Fruit fly (Drosophila melanogaster): Measurements from ENCODE around the gene CG31360.
A peak's percentile ranks its signal among the peaks of the same experiment; 100 is the strongest.

The CG31360 gene

dm6 chr3R:17703024-17703690 is 18.3 kb downstream of the CG31360 start:
- peak; percentile 97 for TF ChIP-seq CG17806 (tag; optimal IDR thresholded peaks at IDR 0.05)
- peak; percentile 93 for TF ChIP-seq CG32121 (GFP tag; IDR thresholded peaks at IDR 0.05)
- TF ChIP-seq gl (tag; optimal IDR thresholded peaks at IDR 0.05) = peak; percentile 91
- no peak for TF ChIP-seq EcR (GFP tag; optimal IDR thresholded peaks at IDR 0.05)
- TF ChIP-seq D1 (tag; optimal IDR thresholded peaks at IDR 0.05) = peak; percentile 94
- TF ChIP-seq CG8301 (tag; optimal IDR thresholded peaks at IDR 0.05) = peak; percentile 98
- no peak for TF ChIP-seq CG13204 (GFP tag; optimal IDR thresholded peaks at IDR 0.05)
- peak; percentile 95 for TF ChIP-seq CG15710 (tag; optimal IDR thresholded peaks at IDR 0.05)
- TF ChIP-seq Snoo (tag; optimal IDR thresholded peaks at IDR 0.05) = peak; percentile 89
- TF ChIP-seq CG8159 (tag; optimal IDR thresholded peaks at IDR 0.05) = peak; percentile 98
- TF ChIP-seq Pif1A (GFP tag; optimal IDR thresholded peaks at IDR 0.05) = peak; percentile 95
- peak; percentile 88 for TF ChIP-seq CG4496 (GFP tag; IDR thresholded peaks at IDR 0.05)
- peak; percentile 78 for TF ChIP-seq CG10348 (GFP tag; IDR thresholded peaks at IDR 0.05)
- TF ChIP-seq Pif1B (GFP tag; optimal IDR thresholded peaks at IDR 0.05) = peak; percentile 95
- peak; percentile 86 for TF ChIP-seq Ets98B (GFP tag; IDR thresholded peaks at IDR 0.05)
- peak; percentile 98 for TF ChIP-seq CG14655 (GFP tag; optimal IDR thresholded peaks at IDR 0.05)
- peak; percentile 83 for TF ChIP-seq CG12605 (GFP tag; IDR thresholded peaks at IDR 0.05)
- TF ChIP-seq CG9948 (tag; optimal IDR thresholded peaks at IDR 0.05) = peak; percentile 97
- TF ChIP-seq rn (GFP tag; IDR thresholded peaks at IDR 0.05) = peak; percentile 82
- peak; percentile 51; the same call in 2 of the 3 replicates for TF ChIP-seq fd96Ca (GFP tag; IDR thresholded peaks at IDR 0.05)
- TF ChIP-seq CG34367 (tag; optimal IDR thresholded peaks at IDR 0.05) = peak; percentile 90

DNA sequence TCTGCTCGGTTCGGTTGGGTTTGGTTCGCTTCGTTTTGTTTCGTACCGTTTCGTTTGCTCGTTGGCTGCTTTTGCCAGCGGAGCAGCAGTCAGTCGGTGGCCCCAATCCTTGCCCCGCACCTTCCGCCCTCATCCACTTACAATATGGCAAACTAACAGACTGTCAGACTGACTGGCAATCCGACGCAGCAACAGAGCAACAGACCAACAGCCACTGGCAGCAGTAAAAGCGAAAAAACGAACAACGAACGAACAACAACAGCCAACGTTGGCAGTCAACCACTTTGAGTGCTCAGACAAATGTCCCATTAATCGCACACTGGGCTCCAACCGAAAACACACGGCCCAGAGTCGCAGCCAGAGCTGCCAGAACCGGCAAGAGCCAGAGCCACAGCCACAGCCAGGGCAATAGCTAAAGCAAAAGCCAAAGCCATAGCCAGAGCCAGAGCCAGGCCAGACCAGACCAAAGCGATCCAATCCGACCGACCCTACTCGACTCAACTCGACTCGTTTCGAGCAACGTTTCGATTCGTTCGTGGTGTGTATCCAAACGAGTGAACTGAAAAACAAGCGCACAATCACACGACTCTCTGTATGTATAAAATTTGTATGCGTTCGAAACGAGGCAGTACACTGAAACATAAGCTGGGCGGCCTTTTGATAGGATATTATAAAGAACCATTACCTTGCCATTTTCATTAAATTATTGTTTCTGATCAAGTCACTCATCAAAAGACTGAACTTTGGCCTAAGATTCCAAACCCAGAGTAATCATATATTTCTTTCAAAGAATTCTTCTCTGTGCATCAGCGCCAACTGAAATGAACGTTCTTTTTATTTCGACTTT is 19.0 kb downstream of the CG31360 start:
- TF ChIP-seq CG14655 (GFP tag; optimal IDR thresholded peaks at IDR 0.05) = peak; percentile 100
- peak; percentile 100 for TF ChIP-seq CG8301 (tag; optimal IDR thresholded peaks at IDR 0.05)
- TF ChIP-seq fd96Ca (GFP tag; IDR thresholded peaks at IDR 0.05) = peak; percentile 100
- TF ChIP-seq Ets98B (GFP tag; IDR thresholded peaks at IDR 0.05) = peak; percentile 100
- TF ChIP-seq CG4496 (GFP tag; IDR thresholded peaks at IDR 0.05) = peak; percentile 100
- peak; percentile 99 for TF ChIP-seq CG13204 (GFP tag; optimal IDR thresholded peaks at IDR 0.05)
- peak; percentile 99 for TF ChIP-seq gl (tag; optimal IDR thresholded peaks at IDR 0.05)
- peak; percentile 100 for TF ChIP-seq rn (GFP tag; IDR thresholded peaks at IDR 0.05)
- TF ChIP-seq CG12605 (GFP tag; IDR thresholded peaks at IDR 0.05) = peak; percentile 99
- TF ChIP-seq CG34367 (tag; optimal IDR thresholded peaks at IDR 0.05) = peak; percentile 100
- TF ChIP-seq CG9948 (tag; optimal IDR thresholded peaks at IDR 0.05) = peak; percentile 100
- TF ChIP-seq Snoo (tag; optimal IDR thresholded peaks at IDR 0.05) = peak; percentile 100
- TF ChIP-seq D1 (tag; optimal IDR thresholded peaks at IDR 0.05) = peak; percentile 99
- TF ChIP-seq Pif1A (GFP tag; optimal IDR thresholded peaks at IDR 0.05) = peak; percentile 100
- TF ChIP-seq CG8159 (tag; optimal IDR thresholded peaks at IDR 0.05) = peak; percentile 100
- TF ChIP-seq EcR (GFP tag; optimal IDR thresholded peaks at IDR 0.05) = peak; percentile 85
- peak; percentile 100 for TF ChIP-seq Pif1B (GFP tag; optimal IDR thresholded peaks at IDR 0.05)
- TF ChIP-seq CG17806 (tag; optimal IDR thresholded peaks at IDR 0.05) = peak; percentile 100
- peak; percentile 98 for TF ChIP-seq CG10348 (GFP tag; IDR thresholded peaks at IDR 0.05)
- peak; percentile 100 for TF ChIP-seq CG32121 (GFP tag; IDR thresholded peaks at IDR 0.05)
- TF ChIP-seq CG15710 (tag; optimal IDR thresholded peaks at IDR 0.05) = peak; percentile 100

DNA sequence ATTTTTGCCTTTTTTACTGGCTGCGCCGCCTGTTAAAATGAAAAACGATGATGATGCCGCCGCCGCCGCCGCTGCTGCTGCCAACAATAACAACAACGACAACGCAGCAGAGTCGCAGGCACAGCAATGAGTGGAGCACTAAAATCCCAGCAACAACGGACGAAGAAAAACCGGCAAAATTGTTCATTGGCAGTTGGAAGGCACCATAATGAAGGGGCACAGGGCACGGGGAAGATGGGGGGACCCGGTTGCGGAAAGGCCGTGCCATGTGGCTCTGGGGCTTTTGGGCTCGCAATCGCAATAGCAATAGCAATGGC is 19.6 kb downstream of the CG31360 start:
- TF ChIP-seq CG17806 (tag; optimal IDR thresholded peaks at IDR 0.05) (no peak), CG12605 (GFP tag; IDR thresholded peaks at IDR 0.05) (no peak), EcR (GFP tag; optimal IDR thresholded peaks at IDR 0.05) (peak; percentile 66), CG10348 (GFP tag; IDR thresholded peaks at IDR 0.05) (no peak), CG13204 (GFP tag; optimal IDR thresholded peaks at IDR 0.05) (peak; percentile 98), CG8159 (tag; optimal IDR thresholded peaks at IDR 0.05) (no peak)

DNA sequence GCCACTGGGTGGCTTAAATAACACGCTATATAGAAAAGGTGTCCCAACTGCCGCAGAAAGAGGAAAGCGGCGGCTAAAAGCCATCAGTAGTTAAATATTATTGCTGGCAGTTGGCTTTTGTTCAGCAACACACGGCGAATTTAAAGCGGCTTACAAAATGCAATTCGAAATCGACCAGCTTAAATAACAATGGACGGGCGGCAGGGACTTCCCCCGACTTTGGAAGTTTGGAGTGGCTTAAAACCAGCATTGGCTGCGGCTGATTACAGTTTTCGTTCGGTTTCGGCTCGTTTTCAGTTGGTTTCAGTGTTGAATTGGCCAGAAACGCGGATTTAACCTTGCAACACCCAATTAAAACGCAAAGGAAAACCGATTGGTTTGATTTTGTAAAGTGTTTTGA is 20.2 kb downstream of the CG31360 start:
- TF ChIP-seq Pif1B (GFP tag; optimal IDR thresholded peaks at IDR 0.05) (no peak), EcR (GFP tag; optimal IDR thresholded peaks at IDR 0.05) (no peak)

dm6 chr3R:17705899-17706831 is 21.3 kb downstream of the CG31360 start:
- peak; percentile 6 for TF ChIP-seq CG13204 (GFP tag; optimal IDR thresholded peaks at IDR 0.05)
- peak; percentile 83 for TF ChIP-seq EcR (GFP tag; optimal IDR thresholded peaks at IDR 0.05)
- no peak; the same call in 1 of the 2 replicates for TF ChIP-seq CG12605 (GFP tag; IDR thresholded peaks at IDR 0.05)
- TF ChIP-seq CG32121 (GFP tag; IDR thresholded peaks at IDR 0.05) = no peak
- TF ChIP-seq Pif1A (GFP tag; optimal IDR thresholded peaks at IDR 0.05) = peak; percentile 31
- TF ChIP-seq CG9948 (tag; optimal IDR thresholded peaks at IDR 0.05) = peak; percentile 24
- TF ChIP-seq CG8159 (tag; optimal IDR thresholded peaks at IDR 0.05) = peak; percentile 48
- peak; percentile 50 for TF ChIP-seq gl (tag; optimal IDR thresholded peaks at IDR 0.05)
- TF ChIP-seq CG34367 (tag; optimal IDR thresholded peaks at IDR 0.05) = peak; percentile 34
